Worm (Caenorhabditis elegans): ENCODE measurements around the gene C08H9.16.

C08H9.16 gene

ce11 chrII:9920468-9920867 lies 27.9 kb downstream of the C08H9.16 start, which contains the start of gene pho-10:
Gene pho-10, minus strand, starts transcription at chrII:9920568.
- TF ChIP-seq tbx-2 (tag; optimal IDR thresholded peaks at IDR 0.05) (no peak), pqm-1 (tag; optimal IDR thresholded peaks at IDR 0.05) (no peak), ceh-88 (GFP tag; IDR thresholded peaks at IDR 0.05) (no peak), nhr-47 (tag; optimal IDR thresholded peaks at IDR 0.05) (no peak), unc-62 (GFP tag; optimal IDR thresholded peaks at IDR 0.05) (no peak)

ce11 chrII:9921622-9922269 lies 29.2 kb downstream of the C08H9.16 start, which contains the start of gene C05C10.2:
Gene C05C10.2, plus strand, starts transcription at chrII:9922219.
- TF ChIP-seq lsy-2 (tag; optimal IDR thresholded peaks at IDR 0.05) = no peak
- TF ChIP-seq xbp-1 (tag; optimal IDR thresholded peaks at IDR 0.05) = no peak
- TF ChIP-seq mep-1 (tag; optimal IDR thresholded peaks at IDR 0.05) = peak; percentile 5
- TF ChIP-seq ceh-63 (GFP tag; optimal IDR thresholded peaks at IDR 0.05) = no peak
- TF ChIP-seq blmp-1 (tag; optimal IDR thresholded peaks at IDR 0.05) = peak; percentile 28
- peak in 1 of 2 experiments; percentile 44 for TF ChIP-seq efl-1 (optimal IDR thresholded peaks at IDR 0.05)
- peak in 1 of 2 experiments; percentile 27 for TF ChIP-seq efl-1 (GFP tag; optimal IDR thresholded peaks at IDR 0.05 in 1 of 2)
- peak in 1 of 2 experiments; percentile 11 for TF ChIP-seq lin-35 (GFP tag; optimal IDR thresholded peaks at IDR 0.05)

- no peak for TF ChIP-seq fkh-4 (tag; optimal IDR thresholded peaks at IDR 0.05; ENCODE audit: borderline replicate concordance)
- no peak for TF ChIP-seq hpl-2 (GFP tag; optimal IDR thresholded peaks at IDR 0.05)
- TF ChIP-seq swsn-7 (tag; optimal IDR thresholded peaks at IDR 0.05) = no peak
- TF ChIP-seq sptf-1 (tag; optimal IDR thresholded peaks at IDR 0.05) = no peak
- TF ChIP-seq sox-4 (tag; optimal IDR thresholded peaks at IDR 0.05) = no peak
- no peak for TF ChIP-seq unc-30 (tag; optimal IDR thresholded peaks at IDR 0.05)
- TF ChIP-seq ztf-11 (tag; optimal IDR thresholded peaks at IDR 0.05) = no peak
- no peak for TF ChIP-seq grh-1 (GFP tag; IDR thresholded peaks at IDR 0.05)
- TF ChIP-seq zip-4 (GFP tag; optimal IDR thresholded peaks at IDR 0.05) = no peak
- TF ChIP-seq dsc-1 (tag; optimal IDR thresholded peaks at IDR 0.05) = no peak
- no peak for TF ChIP-seq lin-35 (GFP tag; optimal IDR thresholded peaks at IDR 0.05)
- no peak for TF ChIP-seq nhr-19 (GFP tag; conservative IDR thresholded peaks at IDR 0.05)
These were observed 35.9 kb downstream of the C08H9.16 start for ce11 chrII:9928470-9928869.

- TF ChIP-seq F16B12.6 (tag; optimal IDR thresholded peaks at IDR 0.05) (no peak), nhr-85 (tag) (peak; percentile 63), sptf-1 (tag; optimal IDR thresholded peaks at IDR 0.05) (no peak), ztf-4 (tag; optimal IDR thresholded peaks at IDR 0.05) (no peak), unc-62 (GFP tag; optimal IDR thresholded peaks at IDR 0.05) (no peak), unc-98 (GFP tag; IDR thresholded peaks at IDR 0.05) (peak; percentile 55; the same call in 1 of the 2 replicates), efl-1 (optimal IDR thresholded peaks at IDR 0.05) (peak; percentile 60 to 70), efl-1 (GFP tag; optimal IDR thresholded peaks at IDR 0.05 in 1 of 2) (peak; percentile 39 to 95), grh-1 (GFP tag; IDR thresholded peaks at IDR 0.05) (no peak), pag-3 (tag; optimal IDR thresholded peaks at IDR 0.05; ENCODE audit: borderline replicate concordance, insufficient read depth) (no peak), nhr-77 (tag; optimal IDR thresholded peaks at IDR 0.05) (peak; percentile 6), zag-1 (tag; optimal IDR thresholded peaks at IDR 0.05) (no peak), nhr-12 (tag; optimal IDR thresholded peaks at IDR 0.05) (no peak), unc-30 (tag; optimal IDR thresholded peaks at IDR 0.05) (no peak), lin-35 (GFP tag; optimal IDR thresholded peaks at IDR 0.05) (peak; percentile 33 to 41), xbp-1 (tag; optimal IDR thresholded peaks at IDR 0.05) (peak; percentile 36), nhr-28 (tag; optimal IDR thresholded peaks at IDR 0.05) (no peak), tlp-1 (tag; optimal IDR thresholded peaks at IDR 0.05) (no peak), nhr-84 (tag; optimal IDR thresholded peaks at IDR 0.05) (no peak), ceh-63 (GFP tag; optimal IDR thresholded peaks at IDR 0.05) (no peak), hlh-4 (tag; optimal IDR thresholded peaks at IDR 0.05) (no peak), Y116A8C.19 (tag; optimal IDR thresholded peaks at IDR 0.05; ENCODE audit: borderline replicate concordance) (no peak), pqm-1 (tag; optimal IDR thresholded peaks at IDR 0.05) (no peak), snpc-4 (tag; optimal IDR thresholded peaks at IDR 0.05) (no peak), nhr-11 (tag; optimal IDR thresholded peaks at IDR 0.05) (peak; percentile 23), unc-130 (tag; optimal IDR thresholded peaks at IDR 0.05) (no peak), C04F5.9 (tag; optimal IDR thresholded peaks at IDR 0.05) (peak; percentile 9), dsc-1 (tag; optimal IDR thresholded peaks at IDR 0.05) (peak; percentile 35), lin-39 (tag; optimal IDR thresholded peaks at IDR 0.05) (no peak), mep-1 (tag; optimal IDR thresholded peaks at IDR 0.05) (no peak), swsn-7 (tag; optimal IDR thresholded peaks at IDR 0.05) (peak; percentile 44), lin-13 (GFP tag; optimal IDR thresholded peaks at IDR 0.05) (peak; percentile 18), ceh-82 (tag; optimal IDR thresholded peaks at IDR 0.05) (peak in 1 of 3 experiments; percentile 18), snu-23 (GFP tag; optimal IDR thresholded peaks at IDR 0.05) (peak; percentile 59), nhr-90 (tag; optimal IDR thresholded peaks at IDR 0.05; ENCODE audit: poor library complexity) (no peak)
These were observed 38.4 kb downstream of the C08H9.16 start for ce11 chrII:9931012-9931411.

Data from whole organism, L1 larva.